Worm (Caenorhabditis elegans) whole organism, L2 larva: Measurements from ENCODE around the gene twk-16.

Experiments
- C34F6.9 ChIP-seq: fragments of 150-350 bp; optimal IDR thresholded peaks from 2 replicates; lab custom pipeline; 2014; ENCODE audit warnings: missing biosample characterization, missing genetic modification characterization
- F13H6.1 ChIP-seq: sonication (generic microtip); optimal IDR thresholded peaks from 2 replicates; lab custom pipeline; 2016; ENCODE audit warnings: missing genetic modification characterization, missing compliant biosample characterization
- R02D3.7 ChIP-seq: fragments of 150-350 bp; optimal IDR thresholded peaks from 2 replicates; lab custom pipeline; 2014; ENCODE audit warnings: missing biosample characterization, missing genetic modification characterization
- Y55F3AM.14 ChIP-seq: fragments of 200-800 bp; sonication (Bioruptor generic); optimal IDR thresholded peaks from 2 replicates; lab custom pipeline; 2018; ENCODE audit warnings: mild to moderate bottlenecking, missing genetic modification characterization, missing compliant biosample characterization
- ZK546.5 ChIP-seq: sonication (generic microtip); optimal IDR thresholded peaks from 2 replicates; lab custom pipeline; 2017; ENCODE audit warnings: missing biosample characterization, missing genetic modification characterization
- alr-1 ChIP-seq: fragments of 150-350 bp; optimal IDR thresholded peaks from 2 replicates; lab custom pipeline; 2014; ENCODE audit warnings: missing biosample characterization, missing genetic modification characterization
- aly-2 ChIP-seq: fragments of 150-350 bp; optimal IDR thresholded peaks from 2 replicates; lab custom pipeline; 2014; ENCODE audit warnings: missing biosample characterization, missing genetic modification characterization
- ama-1 ChIP-seq: fragments of 150-350 bp; optimal IDR thresholded peaks from 2 replicates; lab custom pipeline; 2018; ENCODE audit warnings: inconsistent platforms
- blmp-1 ChIP-seq: sonication (generic microtip); optimal IDR thresholded peaks from 2 replicates; lab custom pipeline; 2017; ENCODE audit warnings: missing genetic modification characterization, mild to moderate bottlenecking, missing compliant biosample characterization, antibody characterized with exemption, moderate library complexity; ENCODE audit not compliant: insufficient read depth
- ceh-16 ChIP-seq: fragments of 150-350 bp; optimal IDR thresholded peaks from 2 replicates; lab custom pipeline; 2014; ENCODE audit warnings: missing biosample characterization, missing genetic modification characterization
- ceh-82 ChIP-seq: fragments of 150-350 bp; optimal IDR thresholded peaks from 2 replicates; lab custom pipeline; 2014; ENCODE audit warnings: missing biosample characterization, missing genetic modification characterization
- crh-2 ChIP-seq: sonication (generic microtip); optimal IDR thresholded peaks from 2 replicates; lab custom pipeline; 2017; ENCODE audit warnings: missing biosample characterization, missing genetic modification characterization
- dmd-4 ChIP-seq: sonication (generic microtip); optimal IDR thresholded peaks from 2 replicates; lab custom pipeline; 2017; ENCODE audit warnings: missing biosample characterization, missing genetic modification characterization
- egl-27 ChIP-seq: sonication (generic microtip); optimal IDR thresholded peaks from 3 replicates; lab custom pipeline; 2017; ENCODE audit warnings: missing biosample characterization, missing genetic modification reagents, missing genetic modification characterization
- elt-1 ChIP-seq: fragments of 150-350 bp; optimal IDR thresholded peaks from 2 replicates; lab custom pipeline; 2014; ENCODE audit warnings: missing biosample characterization, missing genetic modification characterization
- elt-3 ChIP-seq: sonication (generic microtip); optimal IDR thresholded peaks from 2 replicates; lab custom pipeline; 2017; ENCODE audit warnings: missing biosample characterization, missing genetic modification characterization
- fos-1 ChIP-seq: fragments of 150-350 bp; optimal IDR thresholded peaks from 2 replicates; lab custom pipeline; 2014; ENCODE audit warnings: missing biosample characterization, missing genetic modification characterization
- gmeb-1 ChIP-seq: fragments of 150-350 bp; optimal IDR thresholded peaks from 2 replicates; lab custom pipeline; 2014; ENCODE audit warnings: missing biosample characterization, missing genetic modification characterization
- lin-11 ChIP-seq: fragments of 150-350 bp; sonication (generic microtip); optimal IDR thresholded peaks from 2 replicates; lab custom pipeline; 2014; ENCODE audit warnings: missing biosample characterization, missing genetic modification characterization, inconsistent platforms, mixed read lengths
- lin-13 ChIP-seq: fragments of 150-350 bp; optimal IDR thresholded peaks from 2 replicates; lab custom pipeline; 2014; ENCODE audit warnings: missing biosample characterization, missing genetic modification reagents, missing genetic modification characterization
- lin-39 ChIP-seq: fragments of 150-350 bp; optimal IDR thresholded peaks from 2 replicates; lab custom pipeline; 2014; ENCODE audit warnings: missing biosample characterization, missing genetic modification reagents, missing genetic modification characterization
- lsy-2 ChIP-seq, 2 experiments: fragments of 150-350 bp in 1 of 2; sonication (generic microtip) in 1 of 2; optimal IDR thresholded peaks; 2 replicates each; lab custom pipeline; 2014 to 2017; ENCODE audit warnings: missing biosample characterization in 2 of 2, missing genetic modification characterization in 2 of 2
- mab-5 ChIP-seq: fragments of 150-350 bp; optimal IDR thresholded peaks from 2 replicates; lab custom pipeline; 2014; ENCODE audit warnings: missing biosample characterization, missing genetic modification characterization
- mbf-1 ChIP-seq: sonication (generic microtip); optimal IDR thresholded peaks from 2 replicates; lab custom pipeline; 2017; ENCODE audit warnings: missing biosample characterization, missing genetic modification characterization
- mdl-1 ChIP-seq, 2 experiments: fragments of 150-350 bp in 1 of 2; sonication (generic microtip) in 1 of 2; optimal IDR thresholded peaks; 2 replicates each; lab custom pipeline; 2017; ENCODE audit warnings: missing biosample characterization in 2 of 2, missing genetic modification characterization in 2 of 2
- nhr-10 ChIP-seq: sonication (generic microtip); optimal IDR thresholded peaks from 2 replicates; lab custom pipeline; 2017; ENCODE audit warnings: missing biosample characterization, missing genetic modification characterization
- nhr-11 ChIP-seq: fragments of 150-350 bp; optimal IDR thresholded peaks from 2 replicates; lab custom pipeline; 2014; ENCODE audit warnings: missing biosample characterization, missing genetic modification characterization
- nhr-12 ChIP-seq: fragments of 150-350 bp; optimal IDR thresholded peaks from 2 replicates; lab custom pipeline; 2014; ENCODE audit warnings: missing biosample characterization, missing genetic modification characterization
- nhr-129 ChIP-seq: fragments of 150-350 bp; optimal IDR thresholded peaks from 2 replicates; lab custom pipeline; 2014; ENCODE audit warnings: missing biosample characterization, missing genetic modification characterization
- nhr-21 ChIP-seq: fragments of 150-350 bp; optimal IDR thresholded peaks from 2 replicates; lab custom pipeline; 2014; ENCODE audit warnings: missing biosample characterization, missing genetic modification characterization
- nhr-23 ChIP-seq: fragments of 150-350 bp; optimal IDR thresholded peaks from 2 replicates; lab custom pipeline; 2014; ENCODE audit warnings: missing biosample characterization, missing genetic modification reagents, missing genetic modification characterization
- nhr-237 ChIP-seq: fragments of 150-350 bp; optimal IDR thresholded peaks from 2 replicates; lab custom pipeline; 2014; ENCODE audit warnings: missing biosample characterization, missing genetic modification characterization
- nhr-25 ChIP-seq: fragments of 150-350 bp; sonication (generic microtip); optimal IDR thresholded peaks from 3 replicates; lab custom pipeline; 2014; ENCODE audit warnings: missing biosample characterization, missing genetic modification characterization
- nhr-6 ChIP-seq: fragments of 150-350 bp; optimal IDR thresholded peaks from 2 replicates; lab custom pipeline; 2014; ENCODE audit warnings: missing biosample characterization, missing genetic modification characterization
- nhr-77 ChIP-seq: fragments of 150-350 bp; optimal IDR thresholded peaks from 2 replicates; lab custom pipeline; 2014; ENCODE audit warnings: missing biosample characterization, missing genetic modification characterization
- peb-1 ChIP-seq: fragments of 150-350 bp; optimal IDR thresholded peaks from 2 replicates; lab custom pipeline; 2014; ENCODE audit warnings: missing biosample characterization, missing genetic modification characterization
- sem-4 ChIP-seq: fragments of 150-350 bp; optimal IDR thresholded peaks from 2 replicates; lab custom pipeline; 2014; ENCODE audit warnings: missing biosample characterization, missing genetic modification reagents, missing genetic modification characterization
- sma-3 ChIP-seq: sonication (generic microtip); optimal IDR thresholded peaks from 2 replicates; lab custom pipeline; 2016; ENCODE audit warnings: missing genetic modification reagents, missing genetic modification characterization, missing compliant biosample characterization
- sma-9 ChIP-seq, 2 experiments: fragments of 150-350 bp in 1 of 2; sonication (generic microtip) in 1 of 2; optimal IDR thresholded peaks; 2 replicates each; lab custom pipeline; 2014 to 2016; ENCODE audit warnings: missing genetic modification characterization in 2 of 2, mild to moderate bottlenecking in 1 of 2, missing biosample characterization in 1 of 2, missing compliant biosample characterization in 1 of 2, missing genetic modification reagents in 1 of 2, moderate library complexity in 1 of 2
- snpc-4 ChIP-seq: fragments of 150-350 bp; optimal IDR thresholded peaks from 2 replicates; lab custom pipeline; 2014; ENCODE audit warnings: missing biosample characterization, missing genetic modification characterization
- unc-39 ChIP-seq: fragments of 150-350 bp; optimal IDR thresholded peaks from 2 replicates; lab custom pipeline; 2014; ENCODE audit warnings: missing biosample characterization, missing genetic modification characterization
- unc-55 ChIP-seq: fragments of 150-350 bp; sonication (generic microtip); optimal IDR thresholded peaks from 3 replicates; lab custom pipeline; 2014; ENCODE audit warnings: missing biosample characterization, missing genetic modification reagents, missing genetic modification characterization
- unc-62 ChIP-seq: fragments of 150-350 bp; optimal IDR thresholded peaks from 2 replicates; lab custom pipeline; 2014; ENCODE audit warnings: missing biosample characterization, missing genetic modification reagents, missing genetic modification characterization
- zag-1 ChIP-seq: fragments of 150-350 bp; optimal IDR thresholded peaks from 2 replicates; lab custom pipeline; 2014; ENCODE audit warnings: missing biosample characterization, missing genetic modification characterization
- ztf-1 ChIP-seq: fragments of 200-800 bp; sonication (Bioruptor generic); conservative IDR thresholded peaks from 2 replicates; pipeline ENCODE4 v1.3.6; 2022; ENCODE audit warnings: missing genetic modification characterization, missing compliant biosample characterization
- ztf-11 ChIP-seq: sonication (generic microtip); optimal IDR thresholded peaks from 2 replicates; lab custom pipeline; 2017; ENCODE audit warnings: missing biosample characterization, missing genetic modification characterization
- ztf-4 ChIP-seq: fragments of 150-350 bp; optimal IDR thresholded peaks from 2 replicates; lab custom pipeline; 2014; ENCODE audit warnings: missing biosample characterization, missing genetic modification characterization

The twk-16 gene

ce11 chrX:3089423-3089822, 8.5 kb downstream of the twk-16 start, which contains the start of gene pccb-1:
Gene pccb-1, plus strand, starts transcription at chrX:3089549.
- TF ChIP-seq lsy-2 (tag; optimal IDR thresholded peaks at IDR 0.05; lab: Kevin White, UChicago), result no peak
- no peak for TF ChIP-seq mdl-1 (tag; optimal IDR thresholded peaks at IDR 0.05; lab: Kevin White, UChicago)
- TF ChIP-seq lin-39, result no peak
- no peak for TF ChIP-seq sma-9 (GFP tag; optimal IDR thresholded peaks at IDR 0.05; lab: Kevin White, UChicago)
- no peak for TF ChIP-seq sma-9 (tag; optimal IDR thresholded peaks at IDR 0.05; lab: Kevin White, UChicago)
- no peak for TF ChIP-seq C34F6.9 (tag; lab: Kevin White, UChicago)
- no peak for TF ChIP-seq ama-1 (lab: Kevin White, UChicago)
- no peak for TF ChIP-seq sma-3 (GFP tag; lab: Kevin White, UChicago)
- TF ChIP-seq snpc-4 (tag; lab: Kevin White, UChicago), result no peak
- no peak for TF ChIP-seq nhr-23
- TF ChIP-seq unc-39 (tag; lab: Kevin White, UChicago), result no peak
- TF ChIP-seq fos-1, result no peak
- TF ChIP-seq peb-1 (tag; lab: Kevin White, UChicago), result no peak
- no peak for TF ChIP-seq unc-55
- no peak for TF ChIP-seq nhr-77 (tag; lab: Kevin White, UChicago)
- no peak for TF ChIP-seq elt-1 (tag; lab: Kevin White, UChicago)
- TF ChIP-seq elt-3 (tag; lab: Kevin White, UChicago), result no peak

- peak; percentile 12 for TF ChIP-seq nhr-21
- TF ChIP-seq ceh-82 (tag; lab: Kevin White, UChicago), result no peak
- no peak for TF ChIP-seq nhr-77 (tag; lab: Kevin White, UChicago)
- no peak for TF ChIP-seq unc-39 (tag; lab: Kevin White, UChicago)
- TF ChIP-seq lsy-2 (tag; optimal IDR thresholded peaks at IDR 0.05; lab: Kevin White, UChicago), result peak in 1 of 2 experiments; percentile 56
- no peak for TF ChIP-seq nhr-10
- no peak for TF ChIP-seq aly-2 (tag; lab: Kevin White, UChicago)
- TF ChIP-seq peb-1 (tag; lab: Kevin White, UChicago), result no peak
- TF ChIP-seq lin-11 (tag; lab: Kevin White, UChicago), result peak; percentile 22
- no peak for TF ChIP-seq ama-1 (lab: Kevin White, UChicago)
- TF ChIP-seq nhr-6 (tag; lab: Kevin White, UChicago), result no peak
- no peak for TF ChIP-seq alr-1
- no peak for TF ChIP-seq nhr-237
- TF ChIP-seq lin-39, result no peak
- peak; percentile 11 for TF ChIP-seq crh-2
- no peak for TF ChIP-seq nhr-11
- TF ChIP-seq nhr-23, result no peak
- peak; percentile 86 for TF ChIP-seq fos-1
- TF ChIP-seq dmd-4, result no peak
- TF ChIP-seq egl-27 (tag; lab: Kevin White, UChicago), result no peak
- no peak for TF ChIP-seq ZK546.5
- no peak for TF ChIP-seq R02D3.7 (tag; lab: Kevin White, UChicago)
- peak; percentile 18 for TF ChIP-seq sma-9 (GFP tag; optimal IDR thresholded peaks at IDR 0.05; lab: Kevin White, UChicago)
- TF ChIP-seq sma-9 (tag; optimal IDR thresholded peaks at IDR 0.05; lab: Kevin White, UChicago), result no peak
- TF ChIP-seq blmp-1 (tag; lab: Kevin White, UChicago), result peak; percentile 63
- TF ChIP-seq nhr-129, result peak; percentile 78
- TF ChIP-seq nhr-12 (tag; lab: Kevin White, UChicago), result no peak
- no peak for TF ChIP-seq unc-55
- peak; percentile 72 for TF ChIP-seq C34F6.9 (tag; lab: Kevin White, UChicago)
- no peak for TF ChIP-seq mab-5 (tag; lab: Kevin White, UChicago)
- no peak for TF ChIP-seq ztf-1
- no peak for TF ChIP-seq unc-62 (GFP tag; lab: Kevin White, UChicago)
- TF ChIP-seq elt-3 (tag; lab: Kevin White, UChicago), result no peak
- TF ChIP-seq elt-1 (tag; lab: Kevin White, UChicago), result no peak
- TF ChIP-seq mdl-1 (tag; optimal IDR thresholded peaks at IDR 0.05; lab: Kevin White, UChicago), result peak in 1 of 2 experiments; percentile 6
- TF ChIP-seq ztf-4 (tag; lab: Kevin White, UChicago), result peak; percentile 21
- TF ChIP-seq lin-13 (GFP tag; lab: Kevin White, UChicago), result no peak
- peak; percentile 10 for TF ChIP-seq zag-1 (tag; lab: Kevin White, UChicago)
- no peak for TF ChIP-seq Y55F3AM.14
- TF ChIP-seq snpc-4 (tag; lab: Kevin White, UChicago), result no peak
- peak; percentile 48 for TF ChIP-seq sma-3 (GFP tag; lab: Kevin White, UChicago)
- no peak for TF ChIP-seq sem-4
- peak; percentile 59 for TF ChIP-seq F13H6.1 (tag; lab: Kevin White, UChicago)
- no peak for TF ChIP-seq ztf-11 (tag; lab: Kevin White, UChicago)
- no peak for TF ChIP-seq ceh-16 (tag; lab: Kevin White, UChicago)
- peak; percentile 23 for TF ChIP-seq gmeb-1 (tag; lab: Kevin White, UChicago)
- TF ChIP-seq mbf-1 (tag; lab: Kevin White, UChicago), result no peak
- TF ChIP-seq nhr-25 (tag; lab: Kevin White, UChicago), result peak; percentile 34
Observed at ce11 chrX:3089894-3090414, 9.0 kb downstream of the twk-16 start.
